Fruit fly (Drosophila melanogaster): ENCODE measurements around the gene Dd.

Gene Dd

dm6 chrX:21339476-21339931 is 15.7 kb upstream of the Dd start, which contains the start of the genes tty and fliI (continued):
- TF ChIP-seq CG8119 (GFP tag; IDR thresholded peaks at IDR 0.05), result peak; percentile 95
- peak; percentile 78 for TF ChIP-seq Lpt (GFP tag; optimal IDR thresholded peaks at IDR 0.05)
- peak; percentile 74 for TF ChIP-seq Hr38 (GFP tag; optimal IDR thresholded peaks at IDR 0.05)
- TF ChIP-seq fkh (GFP tag; optimal IDR thresholded peaks at IDR 0.05), result no peak
- TF ChIP-seq Blimp-1 (GFP tag; optimal IDR thresholded peaks at IDR 0.05), result peak; percentile 55
- TF ChIP-seq CG6792 (GFP tag; optimal IDR thresholded peaks at IDR 0.05), result peak; percentile 84
- peak; percentile 82 for TF ChIP-seq Smox (GFP tag; optimal IDR thresholded peaks at IDR 0.05)
- TF ChIP-seq fd85E (GFP tag; optimal IDR thresholded peaks at IDR 0.05), result peak; percentile 63
- TF ChIP-seq Ets96B (tag; optimal IDR thresholded peaks at IDR 0.05), result peak; percentile 89
- peak; percentile 86 for TF ChIP-seq CG10631 (GFP tag; optimal IDR thresholded peaks at IDR 0.05)
- peak; percentile 87 for TF ChIP-seq CG3032 (tag; optimal IDR thresholded peaks at IDR 0.05)
- peak; percentile 81 for TF ChIP-seq dsx (GFP tag; optimal IDR thresholded peaks at IDR 0.05; ENCODE audit: poor library complexity, severe bottlenecking)

- TF ChIP-seq CG1621 (tag; optimal IDR thresholded peaks at IDR 0.05) (no peak), Lpt (GFP tag; optimal IDR thresholded peaks at IDR 0.05) (no peak), Sox14 (GFP tag; optimal IDR thresholded peaks at IDR 0.05) (no peak), CG6792 (GFP tag; optimal IDR thresholded peaks at IDR 0.05) (no peak), dsx (GFP tag; optimal IDR thresholded peaks at IDR 0.05; ENCODE audit: poor library complexity, severe bottlenecking) (no peak), CG3032 (tag; optimal IDR thresholded peaks at IDR 0.05) (no peak), Hr39 (GFP tag; optimal IDR thresholded peaks at IDR 0.05) (no peak), Sox15 (GFP tag; optimal IDR thresholded peaks at IDR 0.05) (no peak), Hr38 (GFP tag; optimal IDR thresholded peaks at IDR 0.05) (no peak), fd85E (GFP tag; optimal IDR thresholded peaks at IDR 0.05) (no peak), Smox (GFP tag; optimal IDR thresholded peaks at IDR 0.05) (no peak), CG8632 (GFP tag; optimal IDR thresholded peaks at IDR 0.05) (no peak)
These were observed 14.3 kb upstream of the Dd start for dm6 chrX:21338153-21338552.

dm6 chrX:21337057-21337456 is 13.2 kb upstream of the Dd start:
- TF ChIP-seq CG6276 (GFP tag; optimal IDR thresholded peaks at IDR 0.05) (no peak), Gug (GFP tag; IDR thresholded peaks at IDR 0.05) (no peak), CG11294 (GFP tag; IDR thresholded peaks at IDR 0.05) (no peak), Ets21C (GFP tag; optimal IDR thresholded peaks at IDR 0.05) (no peak), Eip75B (GFP tag; optimal IDR thresholded peaks at IDR 0.05) (no peak), CG3919 (GFP tag; optimal IDR thresholded peaks at IDR 0.05) (no peak), spab (GFP tag; optimal IDR thresholded peaks at IDR 0.05) (no peak), CG32006 (GFP tag; optimal IDR thresholded peaks at IDR 0.05) (no peak), Eip78C (GFP tag) (no peak), topi (GFP tag; optimal IDR thresholded peaks at IDR 0.05) (no peak), Hr39 (GFP tag; optimal IDR thresholded peaks at IDR 0.05) (no peak), OdsH (GFP tag; optimal IDR thresholded peaks at IDR 0.05) (no peak), svp (GFP tag) (no peak), CG3032 (tag; optimal IDR thresholded peaks at IDR 0.05) (no peak), CG4318 (GFP tag; optimal IDR thresholded peaks at IDR 0.05) (no peak), CG34406 (GFP tag; optimal IDR thresholded peaks at IDR 0.05) (no peak), Blimp-1 (GFP tag; optimal IDR thresholded peaks at IDR 0.05) (no peak), net (GFP tag; optimal IDR thresholded peaks at IDR 0.05) (no peak), vri (GFP tag; optimal IDR thresholded peaks at IDR 0.05) (no peak), CG11762 (GFP tag; optimal IDR thresholded peaks at IDR 0.05; ENCODE audit: insufficient read depth) (no peak)

- no peak for TF ChIP-seq spab (GFP tag; optimal IDR thresholded peaks at IDR 0.05)
- TF ChIP-seq CG4318 (GFP tag; optimal IDR thresholded peaks at IDR 0.05), result no peak
- TF ChIP-seq Hr4 (GFP tag; optimal IDR thresholded peaks at IDR 0.05), result no peak
- TF ChIP-seq lz (GFP tag; optimal IDR thresholded peaks at IDR 0.05), result no peak
- TF ChIP-seq CG6854 (GFP tag; optimal IDR thresholded peaks at IDR 0.05), result no peak
- no peak for TF ChIP-seq fd85E (GFP tag; optimal IDR thresholded peaks at IDR 0.05)
- TF ChIP-seq dsx (GFP tag; optimal IDR thresholded peaks at IDR 0.05; ENCODE audit: poor library complexity, severe bottlenecking), result no peak
- TF ChIP-seq CG7368 (GFP tag; optimal IDR thresholded peaks at IDR 0.05), result no peak
- TF ChIP-seq CG31627 (GFP tag; optimal IDR thresholded peaks at IDR 0.05), result no peak
- TF ChIP-seq CG32006 (GFP tag; optimal IDR thresholded peaks at IDR 0.05), result no peak
- TF ChIP-seq Ets21C (GFP tag; optimal IDR thresholded peaks at IDR 0.05), result no peak
- no peak for TF ChIP-seq CG11902 (GFP tag; optimal IDR thresholded peaks at IDR 0.05)
- TF ChIP-seq CG10669 (GFP tag; optimal IDR thresholded peaks at IDR 0.05), result no peak
These were observed 10.8 kb upstream of the Dd start for dm6 chrX:21334522-21335104.
